Fruit fly (Drosophila melanogaster): ENCODE measurements around the gene jvl.
A peak's percentile ranks its signal among the peaks of the same experiment; 100 is the strongest.

The jvl gene

DNA sequence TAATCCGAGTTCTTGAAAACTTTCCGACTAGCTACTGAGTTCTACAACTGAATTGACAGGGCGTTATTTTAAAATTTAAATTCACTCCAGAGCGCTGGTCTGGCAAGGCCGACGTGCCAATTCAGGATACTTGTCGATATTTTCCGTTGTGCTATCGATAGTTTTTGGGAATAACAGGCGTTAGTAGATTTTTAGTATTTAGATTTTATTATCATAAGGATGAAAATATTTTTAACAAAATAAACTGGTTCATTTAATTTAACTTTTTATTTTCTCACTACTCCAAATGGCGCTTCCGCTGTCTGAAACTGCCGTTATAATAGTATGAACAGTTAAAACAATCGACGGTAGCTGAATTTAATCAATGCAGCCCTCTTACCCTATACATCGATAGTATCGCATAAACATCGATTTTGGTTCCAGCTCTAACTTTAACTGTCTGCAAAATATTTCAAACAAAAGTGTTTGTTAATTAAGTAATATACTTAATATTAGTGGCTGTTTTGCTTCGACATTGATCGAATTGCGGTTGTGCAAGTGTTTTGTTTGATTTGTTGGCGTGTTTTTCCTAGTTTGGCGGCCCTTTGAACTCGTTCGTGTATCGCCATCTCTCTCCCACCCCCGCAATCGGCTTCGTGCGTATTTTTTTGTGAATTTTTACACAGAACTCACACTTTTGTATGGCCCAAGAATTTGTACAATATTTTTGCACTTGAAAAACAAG lies at the start of gene jvl, which contains the start of gene eff:
Gene jvl, plus strand, starts transcription at position 391 of the 724 bp plus-strand sequence.
Gene eff, minus strand, starts transcription at position 128 of the 724 bp plus-strand sequence.
- TF ChIP-seq psq (optimal IDR thresholded peaks at IDR 0.05): no peak
- no peak for TF ChIP-seq pan (optimal IDR thresholded peaks at IDR 0.05)
- TF ChIP-seq Dll (optimal IDR thresholded peaks at IDR 0.05): no peak
- TF ChIP-seq usp (GFP tag; optimal IDR thresholded peaks at IDR 0.05): no peak
- TF ChIP-seq CG8478 (optimal IDR thresholded peaks at IDR 0.05): no peak
- TF ChIP-seq EcR (GFP tag; optimal IDR thresholded peaks at IDR 0.05): no peak

DNA sequence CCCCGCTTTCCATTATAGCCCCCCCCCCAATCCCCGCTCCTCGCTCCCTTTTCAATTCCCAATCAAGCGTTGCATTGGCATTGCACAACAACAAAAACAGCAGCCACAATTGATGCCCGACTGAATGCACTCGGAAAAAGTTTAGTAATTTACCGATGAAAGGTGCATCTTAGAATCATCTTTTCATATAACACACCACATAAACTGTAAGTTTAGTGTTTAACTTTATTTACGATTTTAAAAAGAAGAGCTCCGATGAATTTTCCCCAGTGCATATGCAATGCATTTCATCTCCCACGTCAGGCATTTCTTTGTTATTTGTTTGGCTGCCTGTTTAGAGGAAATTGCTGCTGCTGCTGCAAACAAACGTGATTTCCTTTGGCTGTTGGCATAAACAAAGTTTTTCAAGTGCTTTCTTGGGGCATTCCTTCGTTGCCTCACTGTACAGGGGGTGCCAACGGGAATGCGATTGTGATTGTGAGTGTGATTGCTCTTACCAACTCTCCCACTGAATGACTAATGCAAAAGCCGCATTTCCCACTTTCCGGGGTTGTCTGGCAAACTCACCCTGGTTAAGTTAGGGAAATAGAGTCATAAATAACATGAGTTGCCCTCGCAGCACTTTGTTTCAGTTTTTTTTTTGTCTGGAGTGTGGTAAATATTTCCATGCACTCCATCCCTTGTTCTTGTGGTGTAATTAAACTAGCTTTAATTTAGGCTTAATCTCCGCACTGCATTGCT lies 49.0 kb upstream of the jvl start:
- TF ChIP-seq psq (optimal IDR thresholded peaks at IDR 0.05) (no peak), usp (GFP tag; optimal IDR thresholded peaks at IDR 0.05) (no peak), CG8478 (optimal IDR thresholded peaks at IDR 0.05) (no peak), pan (optimal IDR thresholded peaks at IDR 0.05) (no peak), Dll (optimal IDR thresholded peaks at IDR 0.05) (no peak), EcR (GFP tag; optimal IDR thresholded peaks at IDR 0.05) (no peak)

DNA sequence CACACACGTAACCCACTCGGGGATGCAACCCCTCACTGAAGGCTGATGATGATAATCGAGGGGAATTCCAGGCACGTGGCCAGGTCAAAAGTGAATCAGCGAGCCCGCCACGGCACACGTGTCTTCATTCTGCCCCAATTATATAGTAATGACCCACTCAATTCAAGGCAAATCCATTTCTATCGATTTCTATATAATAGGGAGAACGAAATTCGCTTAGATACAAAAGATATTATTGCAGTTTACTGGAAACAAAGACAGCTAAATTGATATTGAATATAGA lies 48.5 kb upstream of the jvl start:
- TF ChIP-seq Dll (optimal IDR thresholded peaks at IDR 0.05): no peak

DNA sequence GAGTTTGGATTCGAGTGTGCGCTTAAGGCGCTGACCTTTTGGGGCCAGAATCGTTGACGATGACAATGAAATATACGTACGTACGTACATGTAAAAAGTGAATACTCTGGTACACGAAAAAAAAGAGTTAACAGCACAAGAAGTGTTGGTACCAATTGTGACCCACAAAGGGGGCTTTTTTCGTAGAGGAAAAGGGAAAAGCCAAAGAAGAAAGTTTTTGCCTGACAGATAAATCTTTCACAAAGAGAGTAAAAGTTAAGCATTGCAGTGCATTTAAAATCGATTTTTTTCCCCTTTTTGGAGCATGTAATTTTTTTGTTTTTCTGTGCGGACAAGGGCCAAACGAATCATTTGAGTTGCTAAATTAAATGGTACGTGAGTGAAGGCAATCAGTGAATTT lies 46.8 kb upstream of the jvl start:
- TF ChIP-seq pan (optimal IDR thresholded peaks at IDR 0.05) (no peak), Dll (optimal IDR thresholded peaks at IDR 0.05) (no peak), psq (optimal IDR thresholded peaks at IDR 0.05) (no peak), EcR (GFP tag; optimal IDR thresholded peaks at IDR 0.05) (no peak), CG8478 (optimal IDR thresholded peaks at IDR 0.05) (no peak), usp (GFP tag; optimal IDR thresholded peaks at IDR 0.05) (no peak)

DNA sequence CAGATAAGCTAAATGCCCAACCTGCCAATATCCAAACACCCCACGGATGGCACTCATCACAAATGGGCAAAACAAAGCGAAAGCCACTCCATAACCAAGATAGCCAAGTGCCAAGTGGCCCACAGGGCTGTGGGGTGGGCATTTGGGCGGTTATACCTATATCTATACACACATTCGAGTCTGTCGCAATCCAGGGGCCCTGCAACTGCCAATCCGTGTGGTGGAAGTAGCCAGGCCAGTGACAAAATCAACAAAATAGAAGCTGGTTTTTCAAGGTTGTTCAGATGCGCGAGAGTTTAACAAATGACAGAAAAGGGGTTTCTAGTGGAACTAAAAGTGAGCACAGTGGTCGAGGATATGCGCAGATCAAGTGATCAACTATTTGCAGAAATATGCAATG lies 46.3 kb upstream of the jvl start:
- TF ChIP-seq Dll (optimal IDR thresholded peaks at IDR 0.05) (no peak), CG8478 (optimal IDR thresholded peaks at IDR 0.05) (no peak), pan (optimal IDR thresholded peaks at IDR 0.05) (no peak), psq (optimal IDR thresholded peaks at IDR 0.05) (no peak), EcR (GFP tag; optimal IDR thresholded peaks at IDR 0.05) (no peak), usp (GFP tag; optimal IDR thresholded peaks at IDR 0.05) (no peak)

DNA sequence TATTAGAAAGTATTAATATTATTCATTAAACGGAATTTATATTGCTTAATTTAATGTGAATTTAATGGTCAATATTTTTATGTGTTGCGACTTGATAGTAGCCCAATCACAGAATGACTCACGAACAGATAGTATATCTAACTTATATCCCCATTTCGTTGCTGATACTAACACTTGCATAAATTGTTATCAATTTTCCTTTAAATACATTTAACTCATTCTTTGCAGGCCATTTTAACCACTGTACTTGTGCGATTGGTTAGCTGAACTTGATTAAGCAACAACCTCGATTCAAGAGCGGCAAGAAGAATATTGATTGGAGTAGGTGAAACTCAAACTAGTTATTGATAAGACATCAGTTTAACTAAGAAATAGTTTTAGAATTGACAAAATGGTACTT lies 45.7 kb upstream of the jvl start:
- TF ChIP-seq usp (GFP tag; optimal IDR thresholded peaks at IDR 0.05): no peak
- no peak for TF ChIP-seq EcR (GFP tag; optimal IDR thresholded peaks at IDR 0.05)
- no peak for TF ChIP-seq psq (optimal IDR thresholded peaks at IDR 0.05)
- TF ChIP-seq pan (optimal IDR thresholded peaks at IDR 0.05): no peak
- TF ChIP-seq Dll (optimal IDR thresholded peaks at IDR 0.05): no peak
- no peak for TF ChIP-seq CG8478 (optimal IDR thresholded peaks at IDR 0.05)

DNA sequence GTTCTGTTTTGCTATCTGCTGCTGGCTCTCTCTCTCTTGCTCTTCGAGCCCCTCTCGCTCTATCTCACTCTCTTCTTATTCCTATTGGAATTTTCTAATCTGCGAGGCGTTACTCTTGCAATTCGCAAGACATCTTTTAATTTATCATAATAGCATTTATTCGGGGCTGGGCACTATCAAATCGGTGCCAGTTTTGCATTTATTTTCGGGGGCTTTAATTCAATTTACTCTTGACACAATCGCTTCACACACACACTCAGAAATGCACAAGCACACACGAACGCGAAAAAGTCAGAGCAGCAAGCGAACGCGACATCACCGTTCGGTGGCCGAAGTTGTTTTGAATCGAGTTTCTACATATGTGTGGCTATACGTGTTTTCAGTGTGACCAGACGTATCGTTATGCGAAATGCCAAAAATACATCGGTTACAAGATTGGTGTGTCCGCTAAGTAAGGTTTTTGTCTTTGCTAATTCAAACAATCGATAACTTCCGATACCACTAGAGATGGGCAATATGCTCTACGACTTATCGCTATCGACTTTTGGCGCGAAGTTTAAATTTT lies 44.4 kb upstream of the jvl start, which contains the start of gene Meltrin:
Gene Meltrin, minus strand, starts transcription at position 344 of the 565 bp plus-strand sequence.
- no peak for TF ChIP-seq usp (GFP tag; optimal IDR thresholded peaks at IDR 0.05)
- no peak for TF ChIP-seq Dll (optimal IDR thresholded peaks at IDR 0.05)
- no peak for TF ChIP-seq CG8478 (optimal IDR thresholded peaks at IDR 0.05)
- no peak for TF ChIP-seq psq (optimal IDR thresholded peaks at IDR 0.05)
- TF ChIP-seq pan (optimal IDR thresholded peaks at IDR 0.05): no peak
- TF ChIP-seq EcR (GFP tag; optimal IDR thresholded peaks at IDR 0.05): no peak

DNA sequence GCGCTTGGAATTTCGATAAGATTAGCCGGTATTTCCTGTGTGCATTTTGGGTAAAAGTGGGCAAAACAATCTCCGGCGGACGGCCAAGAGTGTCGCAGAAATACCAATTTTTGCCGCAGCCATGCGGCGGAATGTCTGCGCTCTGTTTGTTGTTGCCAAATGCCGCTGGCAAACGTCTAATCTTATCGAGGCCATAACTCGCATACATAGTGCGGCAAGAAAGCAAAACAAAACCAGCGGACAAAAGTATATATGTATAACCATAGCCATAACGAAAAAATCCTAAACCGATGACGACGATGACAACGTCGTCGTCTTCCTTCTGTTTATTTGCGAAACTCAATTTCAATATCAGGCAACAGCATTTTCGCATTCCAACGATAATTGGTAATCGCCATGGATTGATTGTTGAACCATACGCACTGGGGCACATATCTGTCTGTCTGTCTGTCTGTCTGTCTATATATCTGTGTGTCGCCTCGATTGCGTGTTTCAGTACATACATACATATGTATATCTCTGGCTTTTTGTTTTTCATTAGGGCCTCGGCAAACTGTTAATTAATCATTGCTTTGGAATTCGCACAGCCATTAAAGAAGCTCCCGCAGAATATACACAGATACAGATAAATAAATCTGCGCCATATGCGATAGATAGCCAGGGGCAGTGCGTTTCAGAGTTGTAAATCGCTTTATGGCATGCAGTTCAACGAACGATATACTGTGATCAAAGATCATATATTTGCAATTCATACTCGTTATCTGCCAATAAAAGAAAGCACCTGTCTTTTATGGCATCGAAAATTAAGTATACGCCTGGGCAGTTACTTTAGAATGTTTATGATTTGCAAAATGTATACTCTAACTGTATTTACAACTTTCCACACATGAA lies 37.8 kb upstream of the jvl start:
- TF ChIP-seq EcR (GFP tag; optimal IDR thresholded peaks at IDR 0.05) (peak in 1 of 2 experiments; percentile 22), usp (GFP tag; optimal IDR thresholded peaks at IDR 0.05) (no peak)

DNA sequence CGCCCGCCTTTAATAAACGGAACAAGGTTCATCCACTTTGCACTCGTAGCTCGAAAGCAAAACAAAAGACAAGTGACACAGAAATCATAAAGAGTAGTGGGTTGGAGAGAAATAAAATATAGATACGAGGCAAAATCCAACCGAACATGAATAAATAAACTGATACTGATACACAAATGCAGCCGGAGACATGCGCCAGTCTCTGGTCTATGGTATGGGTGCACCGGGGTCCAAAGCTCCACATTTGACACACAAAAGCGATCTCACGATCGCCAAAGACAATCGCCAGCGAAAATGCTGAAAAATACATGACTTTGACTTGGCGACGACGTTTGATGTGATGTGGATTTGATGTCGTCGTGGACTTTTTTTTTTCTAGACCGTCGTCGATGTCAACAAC lies 36.1 kb upstream of the jvl start:
- no peak for TF ChIP-seq pan (optimal IDR thresholded peaks at IDR 0.05)
- no peak for TF ChIP-seq psq (optimal IDR thresholded peaks at IDR 0.05)
- TF ChIP-seq CG8478 (optimal IDR thresholded peaks at IDR 0.05): no peak
- no peak for TF ChIP-seq usp (GFP tag; optimal IDR thresholded peaks at IDR 0.05)
- TF ChIP-seq EcR (GFP tag; optimal IDR thresholded peaks at IDR 0.05): no peak
- no peak for TF ChIP-seq Dll (optimal IDR thresholded peaks at IDR 0.05)

DNA sequence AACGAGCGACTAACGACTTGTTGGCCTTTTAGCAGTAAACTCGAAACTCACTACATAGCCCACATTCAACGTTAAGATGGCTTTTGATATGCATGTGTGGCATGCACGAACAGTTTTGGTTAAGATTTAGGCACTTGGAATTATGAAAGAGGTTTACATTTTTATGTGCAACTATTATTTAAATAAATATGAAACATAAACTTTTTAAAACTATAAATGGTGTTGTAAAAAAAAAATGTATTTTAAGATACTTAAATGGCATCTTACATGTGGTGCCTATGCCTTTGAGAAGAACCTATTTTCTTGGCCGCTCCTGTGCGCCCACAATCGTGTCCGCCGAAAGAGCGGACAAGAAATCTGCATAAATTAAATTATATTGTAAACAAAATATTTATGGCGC lies 35.0 kb upstream of the jvl start:
- TF ChIP-seq Dll (optimal IDR thresholded peaks at IDR 0.05) (no peak), CG8478 (optimal IDR thresholded peaks at IDR 0.05) (no peak), EcR (GFP tag; optimal IDR thresholded peaks at IDR 0.05) (no peak), psq (optimal IDR thresholded peaks at IDR 0.05) (no peak), usp (GFP tag; optimal IDR thresholded peaks at IDR 0.05) (no peak), pan (optimal IDR thresholded peaks at IDR 0.05) (no peak)

DNA sequence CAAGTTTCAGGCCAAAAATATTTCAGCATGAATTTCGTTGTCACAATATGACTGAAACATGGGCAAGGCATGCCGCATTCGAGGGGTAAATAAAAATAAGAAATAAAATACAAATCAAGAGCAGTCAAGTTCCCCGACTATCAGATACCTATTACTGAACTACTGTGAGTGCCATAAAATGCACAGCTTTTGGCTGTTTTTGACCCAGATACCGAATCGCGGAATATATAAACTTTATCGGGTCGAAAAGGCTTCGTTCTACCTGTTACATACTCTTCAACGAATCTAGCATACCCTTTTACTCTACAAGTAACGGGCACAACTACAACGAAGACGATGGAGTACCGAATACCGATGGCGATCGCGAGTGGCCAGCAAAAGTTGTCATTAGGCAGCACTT lies 34.5 kb upstream of the jvl start:
- no peak for TF ChIP-seq CG8478 (optimal IDR thresholded peaks at IDR 0.05)
- no peak for TF ChIP-seq Dll (optimal IDR thresholded peaks at IDR 0.05)
- peak; percentile 75 for TF ChIP-seq pan (optimal IDR thresholded peaks at IDR 0.05)
- TF ChIP-seq psq (optimal IDR thresholded peaks at IDR 0.05): no peak
- TF ChIP-seq usp (GFP tag; optimal IDR thresholded peaks at IDR 0.05): no peak
- TF ChIP-seq EcR (GFP tag; optimal IDR thresholded peaks at IDR 0.05): no peak

All from whole organism.